Worm (Caenorhabditis elegans) whole organism, L1 larva: ENCODE measurements around the gene lat-2.

Source experiments
- ama-1 ChIP-seq: fragments of 150-350 bp; optimal IDR thresholded peaks from 2 replicates; lab custom pipeline; 2014
- nhr-28 ChIP-seq: fragments of 150-350 bp; optimal IDR thresholded peaks from 2 replicates; lab custom pipeline; 2014; ENCODE audit warnings: missing biosample characterization, missing genetic modification characterization
- zag-1 ChIP-seq: fragments of 150-350 bp; optimal IDR thresholded peaks from 2 replicates; lab custom pipeline; 2014; ENCODE audit warnings: missing biosample characterization, missing genetic modification characterization

DNA sequence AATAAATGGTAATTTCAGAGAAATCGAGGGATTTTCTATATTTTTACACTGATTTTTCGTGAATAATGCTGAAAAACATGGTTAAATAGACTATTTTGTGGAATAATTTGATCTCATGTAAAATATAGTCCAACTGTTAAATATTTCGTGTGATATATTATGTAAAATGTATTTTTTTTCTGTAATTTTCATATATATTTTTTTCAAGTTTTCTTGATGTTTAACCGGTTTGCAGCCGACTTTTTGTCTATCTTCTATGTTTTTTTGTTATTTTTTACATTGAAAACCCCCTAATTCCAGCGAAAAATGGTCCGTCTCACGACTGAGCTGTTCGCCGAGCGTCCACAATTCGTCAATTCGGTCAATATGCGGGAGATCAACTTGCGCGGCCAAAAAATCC lies 34.8 kb upstream of the lat-2 start, which contains the start of gene mog-2:
- no peak for TF ChIP-seq nhr-28 (tag; lab: Kevin White, UChicago)
- TF ChIP-seq ama-1 (lab: Kevin White, UChicago) = no peak
- TF ChIP-seq zag-1 (tag; lab: Kevin White, UChicago) = no peak
